Worm (Caenorhabditis elegans) whole organism, L1 larva: ENCODE measurements around the gene F11A5.17.

Experiments used
- efl-1 ChIP-seq, 4 experiments: fragments of 150-350 bp; optimal IDR thresholded peaks in 3 of 4; peaks in 1 of 4; 1 replicate in 1 of 4; 2 replicates in 3 of 4; lab custom pipeline; 2014; ENCODE audit warnings: missing biosample characterization in 2 of 4, missing genetic modification characterization in 2 of 4, missing genetic modification reagents in 2 of 4
- egl-27 ChIP-seq, 2 experiments: fragments of 150-350 bp in 1 of 2; sonication (generic microtip); optimal IDR thresholded peaks; 3 replicates each; lab custom pipeline; 2017 to 2018; ENCODE audit warnings: missing biosample characterization in 2 of 2, missing genetic modification characterization in 2 of 2, missing genetic modification reagents in 2 of 2
- elt-2 ChIP-seq: sonication (generic microtip); optimal IDR thresholded peaks from 2 replicates; lab custom pipeline; 2016; ENCODE audit warnings: missing genetic modification characterization, mild to moderate bottlenecking, inconsistent platforms, missing compliant biosample characterization, missing genetic modification reagents
- fkh-10 ChIP-seq: sonication (generic microtip); optimal IDR thresholded peaks from 2 replicates; lab custom pipeline; 2017; ENCODE audit warnings: missing biosample characterization, missing genetic modification reagents, missing genetic modification characterization
- fos-1 ChIP-seq: fragments of 150-350 bp; optimal IDR thresholded peaks from 2 replicates; lab custom pipeline; 2014; ENCODE audit warnings: missing biosample characterization, missing genetic modification characterization
- nhr-237 ChIP-seq: fragments of 150-350 bp; optimal IDR thresholded peaks from 2 replicates; lab custom pipeline; 2014; ENCODE audit warnings: missing biosample characterization, missing genetic modification characterization
- nhr-47 ChIP-seq: sonication (generic microtip); optimal IDR thresholded peaks from 2 replicates; lab custom pipeline; 2016; ENCODE audit warnings: mild to moderate bottlenecking, missing genetic modification characterization, moderate library complexity, missing compliant biosample characterization
- nhr-71 ChIP-seq: sonication (generic microtip); optimal IDR thresholded peaks from 2 replicates; lab custom pipeline; 2016; ENCODE audit warnings: mild to moderate bottlenecking, missing genetic modification characterization, moderate library complexity, missing compliant biosample characterization
- nhr-84 ChIP-seq: sonication (generic microtip); optimal IDR thresholded peaks from 2 replicates; lab custom pipeline; 2017; ENCODE audit warnings: missing biosample characterization, missing genetic modification characterization
- snpc-4 ChIP-seq: fragments of 150-350 bp; optimal IDR thresholded peaks from 2 replicates; lab custom pipeline; 2014; ENCODE audit warnings: missing biosample characterization, missing genetic modification characterization
- unc-62 ChIP-seq: fragments of 150-350 bp; optimal IDR thresholded peaks from 2 replicates; lab custom pipeline; 2014; ENCODE audit warnings: missing biosample characterization, missing genetic modification reagents, missing genetic modification characterization
- zag-1 ChIP-seq: fragments of 150-350 bp; optimal IDR thresholded peaks from 2 replicates; lab custom pipeline; 2014; ENCODE audit warnings: missing biosample characterization, missing genetic modification characterization
- ztf-11 ChIP-seq, 2 experiments: sonication (generic microtip); optimal IDR thresholded peaks; 2 replicates each; lab custom pipeline; 2016 to 2017; ENCODE audit warnings: missing genetic modification characterization in 2 of 2, missing biosample characterization in 1 of 2, missing compliant biosample characterization in 1 of 2
- ztf-4 ChIP-seq: fragments of 150-350 bp; optimal IDR thresholded peaks from 2 replicates; lab custom pipeline; 2014; ENCODE audit warnings: missing biosample characterization, missing genetic modification characterization

DNA sequence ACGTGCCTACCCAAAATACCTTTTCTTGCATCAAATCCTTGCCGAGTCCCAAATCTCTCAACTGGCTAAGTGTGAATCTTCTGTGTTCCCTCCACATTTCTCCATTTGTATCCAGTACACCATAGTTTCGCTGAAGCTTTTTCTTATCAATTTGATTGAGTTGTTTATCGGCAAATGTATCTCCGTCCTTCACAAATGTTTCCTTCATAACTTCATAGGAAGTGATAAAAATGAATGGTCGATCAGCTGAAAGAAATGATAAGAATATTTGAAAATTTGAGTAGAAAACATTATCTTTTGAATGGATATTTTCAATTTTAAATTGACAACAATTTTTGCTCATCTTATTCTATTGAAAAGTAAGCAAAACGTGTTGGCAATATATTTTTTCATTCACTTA lies 26.6 kb upstream of the F11A5.17 start:
- TF ChIP-seq nhr-237 (tag; lab: Kevin White, UChicago) (no peak), unc-62 (no peak), elt-2 (tag; lab: Kevin White, UChicago) (peak; percentile 79), fos-1 (tag; lab: Kevin White, UChicago) (no peak), egl-27 (tag; optimal IDR thresholded peaks at IDR 0.05; lab: Kevin White, UChicago) (no peak), fkh-10 (GFP tag; lab: Kevin White, UChicago) (no peak), nhr-84 (no peak), efl-1 (optimal IDR thresholded peaks at IDR 0.05; lab: Kevin White, UChicago) (no peak), efl-1 (GFP tag; optimal IDR thresholded peaks at IDR 0.05 in 1 of 2; lab: Kevin White, UChicago) (no peak), nhr-71 (no peak), zag-1 (tag; lab: Kevin White, UChicago) (no peak), snpc-4 (tag; lab: Kevin White, UChicago) (no peak), ztf-4 (tag; lab: Kevin White, UChicago) (no peak), ztf-11 (tag; optimal IDR thresholded peaks at IDR 0.05; lab: Kevin White, UChicago) (no peak), nhr-47 (tag; lab: Kevin White, UChicago) (no peak)
